Worm (Caenorhabditis elegans) whole organism, L4 larva: Measurements from ENCODE around the gene sdc-2.

Source experiments
- F10B5.3 ChIP-seq: sonication (generic microtip); optimal IDR thresholded peaks from 2 replicates; lab custom pipeline; 2016; ENCODE audit warnings: mild to moderate bottlenecking, missing genetic modification characterization, missing compliant biosample characterization
- ZK546.5 ChIP-seq, 2 experiments: sonication (generic microtip); optimal IDR thresholded peaks; 2 replicates each; lab custom pipeline; 2017; ENCODE audit warnings: missing biosample characterization in 2 of 2, missing genetic modification characterization in 2 of 2
- lin-15B ChIP-seq: fragments of 150-350 bp; sonication (generic microtip); optimal IDR thresholded peaks from 3 replicates; lab custom pipeline; 2014; ENCODE audit warnings: missing biosample characterization, missing genetic modification characterization
- lin-39 ChIP-seq: fragments of 150-350 bp; optimal IDR thresholded peaks from 2 replicates; lab custom pipeline; 2014; ENCODE audit warnings: missing biosample characterization, missing genetic modification reagents, missing genetic modification characterization
- lsy-2 ChIP-seq, 2 experiments: fragments of 150-350 bp in 1 of 2; sonication (generic microtip) in 1 of 2; optimal IDR thresholded peaks; 2 replicates each; lab custom pipeline; 2014 to 2017; ENCODE audit warnings: missing biosample characterization in 2 of 2, missing genetic modification characterization in 2 of 2
- mep-1 ChIP-seq: fragments of 150-350 bp; sonication (generic microtip); optimal IDR thresholded peaks from 3 replicates; lab custom pipeline; 2014; ENCODE audit warnings: missing biosample characterization, missing genetic modification characterization
- nhr-10 ChIP-seq: fragments of 150-350 bp; optimal IDR thresholded peaks from 2 replicates; lab custom pipeline; 2014; ENCODE audit warnings: missing biosample characterization, missing genetic modification characterization
- nhr-237 ChIP-seq: sonication (generic microtip); optimal IDR thresholded peaks from 2 replicates; lab custom pipeline; 2017; ENCODE audit warnings: missing biosample characterization, missing genetic modification characterization
- sdz-12 ChIP-seq: fragments of 200-800 bp; sonication (Bioruptor generic); optimal IDR thresholded peaks from 2 replicates; lab custom pipeline; 2018; ENCODE audit warnings: mild to moderate bottlenecking, missing genetic modification characterization, missing compliant biosample characterization
- snpc-4 ChIP-seq: fragments of 150-350 bp; optimal IDR thresholded peaks from 2 replicates; lab custom pipeline; 2014; ENCODE audit warnings: missing biosample characterization, missing genetic modification characterization
- unc-39 ChIP-seq: sonication (generic microtip); optimal IDR thresholded peaks from 2 replicates; lab custom pipeline; 2017; ENCODE audit warnings: missing biosample characterization, missing genetic modification characterization

DNA sequence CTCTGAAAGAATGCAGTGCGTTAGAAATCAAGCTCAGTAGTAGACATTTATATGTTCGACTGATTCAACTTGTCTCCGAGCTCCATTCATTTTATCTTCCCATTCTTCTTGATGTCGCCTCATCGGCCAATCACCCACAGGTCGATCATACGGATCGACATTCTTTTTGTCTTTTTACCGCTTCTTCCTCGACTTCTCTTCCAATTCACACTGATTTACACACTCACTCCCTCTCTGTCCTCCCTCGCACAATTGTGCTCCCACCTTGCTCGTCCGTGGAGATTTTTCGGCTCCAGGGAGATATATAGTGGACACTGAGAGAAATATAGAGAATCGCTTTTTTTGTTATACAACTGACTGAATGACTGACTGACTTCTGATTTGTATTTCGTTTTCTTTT lies 51.7 kb downstream of the sdc-2 start:
- TF ChIP-seq snpc-4 (tag; lab: Kevin White, UChicago) (no peak), sdz-12 (GFP tag; lab: Kevin White, UChicago) (no peak), nhr-237 (tag; lab: Kevin White, UChicago) (no peak), nhr-10 (tag; lab: Kevin White, UChicago) (no peak), unc-39 (tag; lab: Kevin White, UChicago) (no peak), mep-1 (tag; lab: Kevin White, UChicago) (no peak), lin-15B (tag; lab: Kevin White, UChicago) (no peak), ZK546.5 (tag; optimal IDR thresholded peaks at IDR 0.05; lab: Kevin White, UChicago) (no peak), lsy-2 (tag; optimal IDR thresholded peaks at IDR 0.05; lab: Kevin White, UChicago) (no peak), lin-39 (tag; lab: Kevin White, UChicago) (no peak), F10B5.3 (no peak)
